Worm (Caenorhabditis elegans) whole organism, L4 larva: ENCODE measurements around the gene tsp-6.

Experiments
- D1046.2 ChIP-seq: fragments of 200-800 bp; sonication (Bioruptor generic); IDR thresholded peaks from 2 replicates; pipeline ENCODE4 v1.3.6; 2022; ENCODE audit warnings: missing genetic modification characterization, missing compliant biosample characterization
- F49E8.2 ChIP-seq: sonication (generic microtip); optimal IDR thresholded peaks from 2 replicates; lab custom pipeline; 2016; ENCODE audit warnings: missing compliant biosample characterization, mild to moderate bottlenecking, missing genetic modification characterization, borderline replicate concordance
- fos-1 ChIP-seq: fragments of 150-350 bp; optimal IDR thresholded peaks from 2 replicates; lab custom pipeline; 2014; ENCODE audit warnings: missing biosample characterization, missing genetic modification characterization
- hlh-30 ChIP-seq: sonication (generic microtip); optimal IDR thresholded peaks from 2 replicates; lab custom pipeline; 2017; ENCODE audit warnings: antibody characterized with exemption, mild to moderate bottlenecking, missing genetic modification characterization, missing compliant biosample characterization; ENCODE audit not compliant: insufficient read depth
- lin-13 ChIP-seq: fragments of 150-350 bp; optimal IDR thresholded peaks from 2 replicates; lab custom pipeline; 2014; ENCODE audit warnings: missing biosample characterization, missing genetic modification reagents, missing genetic modification characterization
- nhr-11 ChIP-seq: fragments of 150-350 bp; optimal IDR thresholded peaks from 2 replicates; lab custom pipeline; 2014; ENCODE audit warnings: missing biosample characterization, missing genetic modification characterization
- nhr-48 ChIP-seq: sonication (generic microtip); optimal IDR thresholded peaks from 2 replicates; lab custom pipeline; 2016; ENCODE audit warnings: mild to moderate bottlenecking, missing genetic modification characterization, missing compliant biosample characterization
- nhr-76 ChIP-seq: fragments of 150-350 bp; optimal IDR thresholded peaks from 2 replicates; lab custom pipeline; 2014; ENCODE audit warnings: missing biosample characterization, missing genetic modification characterization
- tag-97 ChIP-seq: fragments of 200-800 bp; sonication (Bioruptor generic); IDR thresholded peaks from 2 replicates; pipeline ENCODE4 v1.3.6; 2022; ENCODE audit warnings: missing genetic modification characterization, missing compliant biosample characterization
- vab-7 ChIP-seq: fragments of 200-800 bp; sonication (Bioruptor generic); IDR thresholded peaks from 2 replicates; pipeline ENCODE4 v1.3.6; 2022; ENCODE audit warnings: missing genetic modification reagents, missing genetic modification characterization, missing compliant biosample characterization

- TF ChIP-seq lin-13 (no peak), nhr-11 (tag; lab: Kevin White, UChicago) (peak; percentile 0), vab-7 (GFP tag; lab: Robert Waterston, UW) (no peak), fos-1 (tag; lab: Kevin White, UChicago) (no peak), D1046.2 (no peak), tag-97 (GFP tag; lab: Robert Waterston, UW) (no peak), hlh-30 (tag; lab: Kevin White, UChicago) (peak; percentile 87), F49E8.2 (no peak), nhr-48 (tag; lab: Kevin White, UChicago) (no peak), nhr-76 (tag; lab: Kevin White, UChicago) (no peak)
Observed at ce11 chrX:2802562-2803165, 17.6 kb upstream of the tsp-6 start, which contains the start of gene C14A11.2.
